Worm (Caenorhabditis elegans): Measurements from ENCODE around the gene W03G11.4.

The W03G11.4 gene

ce11 chrX:12082813-12083212, 10.1 kb downstream of the W03G11.4 start:
- TF ChIP-seq nfya-1 (tag; optimal IDR thresholded peaks at IDR 0.05) (peak; percentile 50), ceh-34 (tag; optimal IDR thresholded peaks at IDR 0.05) (no peak), ets-4 (tag; optimal IDR thresholded peaks at IDR 0.05) (no peak), pros-1 (tag; optimal IDR thresholded peaks at IDR 0.05) (no peak), ceh-9 (tag; optimal IDR thresholded peaks at IDR 0.05) (no peak), elt-4 (tag; optimal IDR thresholded peaks at IDR 0.05) (peak; percentile 23), hlh-6 (tag; optimal IDR thresholded peaks at IDR 0.05) (no peak), hlh-8 (tag; optimal IDR thresholded peaks at IDR 0.05) (no peak), madf-2 (tag; optimal IDR thresholded peaks at IDR 0.05) (no peak), ceh-14 (tag; optimal IDR thresholded peaks at IDR 0.05) (peak; percentile 86), ceh-22 (tag; optimal IDR thresholded peaks at IDR 0.05) (no peak), ceh-18 (tag; optimal IDR thresholded peaks at IDR 0.05) (no peak), hlh-13 (GFP tag; optimal IDR thresholded peaks at IDR 0.05) (no peak), odd-2 (tag; optimal IDR thresholded peaks at IDR 0.05) (no peak), ceh-48 (tag; optimal IDR thresholded peaks at IDR 0.05) (no peak), K09A11.1 (tag; optimal IDR thresholded peaks at IDR 0.05; ENCODE audit: insufficient read depth) (no peak), unc-3 (GFP tag; conservative IDR thresholded peaks at IDR 0.05) (no peak), unc-3 (tag; optimal IDR thresholded peaks at IDR 0.05) (no peak), C08G9.2 (tag; optimal IDR thresholded peaks at IDR 0.05) (no peak), C38D4.7 (GFP tag; optimal IDR thresholded peaks at IDR 0.05) (no peak), fax-1 (tag; optimal IDR thresholded peaks at IDR 0.05) (no peak), sox-4 (tag; optimal IDR thresholded peaks at IDR 0.05) (no peak), nhr-11 (tag; optimal IDR thresholded peaks at IDR 0.05) (no peak), unc-42 (tag; optimal IDR thresholded peaks at IDR 0.05) (peak; percentile 99), ceh-2 (tag; optimal IDR thresholded peaks at IDR 0.05) (no peak), Y22D7AL.16 (tag; optimal IDR thresholded peaks at IDR 0.05) (no peak), pha-2 (tag; optimal IDR thresholded peaks at IDR 0.05) (no peak), eyg-1 (tag; optimal IDR thresholded peaks at IDR 0.05) (no peak), rnt-1 (tag; optimal IDR thresholded peaks at IDR 0.05) (no peak), ceh-31 (tag; optimal IDR thresholded peaks at IDR 0.05) (peak; percentile 40), pqm-1 (tag; optimal IDR thresholded peaks at IDR 0.05) (no peak), K02D7.2 (tag; optimal IDR thresholded peaks at IDR 0.05) (no peak), pat-9 (tag; optimal IDR thresholded peaks at IDR 0.05) (no peak), lim-6 (tag; optimal IDR thresholded peaks at IDR 0.05) (no peak), tbx-7 (tag; optimal IDR thresholded peaks at IDR 0.05) (no peak), hlh-15 (tag; optimal IDR thresholded peaks at IDR 0.05) (no peak)

- TF ChIP-seq unc-42 (tag; optimal IDR thresholded peaks at IDR 0.05): peak; percentile 66
- no peak for TF ChIP-seq ceh-22 (tag; optimal IDR thresholded peaks at IDR 0.05)
Measured at ce11 chrX:12081250-12081649, 11.7 kb downstream of the W03G11.4 start.

- no peak for TF ChIP-seq unc-3 (GFP tag; conservative IDR thresholded peaks at IDR 0.05)
- TF ChIP-seq unc-3 (tag; optimal IDR thresholded peaks at IDR 0.05): no peak
- peak; percentile 3 for TF ChIP-seq nfya-1 (tag; optimal IDR thresholded peaks at IDR 0.05)
- TF ChIP-seq ceh-31 (tag; optimal IDR thresholded peaks at IDR 0.05): peak; percentile 40
Measured at ce11 chrX:12080581-12081162, 12.3 kb downstream of the W03G11.4 start.

ce11 chrX:12073764-12074163, 19.2 kb downstream of the W03G11.4 start, which contains the start of gene tmem-145:
tmem-145 (minus strand) TSS chrX:12073864.
- TF ChIP-seq odd-2 (tag; optimal IDR thresholded peaks at IDR 0.05) (no peak), dve-1 (tag; optimal IDR thresholded peaks at IDR 0.05) (no peak), fkh-10 (GFP tag; optimal IDR thresholded peaks at IDR 0.05) (no peak), zip-5 (tag; optimal IDR thresholded peaks at IDR 0.05) (no peak), ahr-1 (tag; optimal IDR thresholded peaks at IDR 0.05) (no peak), hlh-8 (tag; optimal IDR thresholded peaks at IDR 0.05) (no peak), pax-1 (tag; optimal IDR thresholded peaks at IDR 0.05) (no peak), elt-2 (tag; optimal IDR thresholded peaks at IDR 0.05) (no peak)

Measured in whole organism, late embryonic.